Worm (Caenorhabditis elegans) whole organism, L1 larva: ENCODE data around the gene K10B4.3.
A peak's percentile ranks its signal among the peaks of the same experiment; 100 is the strongest.

ENCODE experiments used
- C34B4.2 ChIP-seq: sonication (generic microtip); optimal IDR thresholded peaks from 2 replicates; lab custom pipeline; 2017; ENCODE audit warnings: mild to moderate bottlenecking, missing genetic modification characterization, missing compliant biosample characterization
- Y116A8C.19 ChIP-seq: sonication (generic microtip); optimal IDR thresholded peaks from 2 replicates; lab custom pipeline; 2016; ENCODE audit warnings: missing compliant biosample characterization, missing genetic modification characterization, borderline replicate concordance
- aly-2 ChIP-seq: fragments of 150-350 bp; optimal IDR thresholded peaks from 2 replicates; lab custom pipeline; 2014; ENCODE audit warnings: missing biosample characterization, missing genetic modification characterization
- blmp-1 ChIP-seq: fragments of 150-350 bp; optimal IDR thresholded peaks from 2 replicates; lab custom pipeline; 2014; ENCODE audit warnings: missing biosample characterization, missing genetic modification characterization
- ceh-63 ChIP-seq: fragments of 200-800 bp; sonication (Bioruptor generic); optimal IDR thresholded peaks from 2 replicates; lab custom pipeline; 2018; ENCODE audit warnings: mild to moderate bottlenecking, missing genetic modification characterization, missing compliant biosample characterization
- ceh-8 ChIP-seq: fragments of 200-800 bp; sonication (Bioruptor generic); optimal IDR thresholded peaks from 2 replicates; lab custom pipeline; 2018; ENCODE audit warnings: mild to moderate bottlenecking, missing genetic modification characterization, moderate library complexity, missing compliant biosample characterization
- ceh-82 ChIP-seq, 3 experiments: fragments of 150-350 bp in 1 of 3; sonication (generic microtip) in 2 of 3; optimal IDR thresholded peaks; 2 replicates each; lab custom pipeline; 2014 to 2017; ENCODE audit warnings: missing biosample characterization in 3 of 3, missing genetic modification characterization in 3 of 3
- ceh-88 ChIP-seq: fragments of 200-800 bp; sonication (Bioruptor generic); IDR thresholded peaks from 2 replicates; pipeline ENCODE4 v1.3.6; 2022; ENCODE audit warnings: missing genetic modification characterization, missing compliant biosample characterization
- ces-1 ChIP-seq: fragments of 150-350 bp; optimal IDR thresholded peaks from 2 replicates; lab custom pipeline; 2014; ENCODE audit warnings: missing biosample characterization, missing genetic modification reagents, missing genetic modification characterization
- dsc-1 ChIP-seq: sonication (generic microtip); optimal IDR thresholded peaks from 2 replicates; lab custom pipeline; 2016; ENCODE audit warnings: mild to moderate bottlenecking, missing genetic modification characterization, missing compliant biosample characterization
- efl-1 ChIP-seq, 4 experiments: fragments of 150-350 bp; optimal IDR thresholded peaks in 3 of 4; peaks in 1 of 4; 1 replicate in 1 of 4; 2 replicates in 3 of 4; lab custom pipeline; 2014; ENCODE audit warnings: missing biosample characterization in 2 of 4, missing genetic modification characterization in 2 of 4, missing genetic modification reagents in 2 of 4
- efl-3 ChIP-seq: fragments of 200-800 bp; sonication (Bioruptor generic); optimal IDR thresholded peaks from 2 replicates; lab custom pipeline; 2018; ENCODE audit warnings: mild to moderate bottlenecking, missing genetic modification characterization, missing compliant biosample characterization
- elt-2 ChIP-seq: sonication (generic microtip); optimal IDR thresholded peaks from 2 replicates; lab custom pipeline; 2016; ENCODE audit warnings: missing genetic modification characterization, mild to moderate bottlenecking, inconsistent platforms, missing compliant biosample characterization, missing genetic modification reagents
- elt-3 ChIP-seq, 6 experiments: fragments of 150-350 bp in 1 of 6; sonication (generic microtip); optimal IDR thresholded peaks; 2 replicates each; lab custom pipeline; 2017 to 2018; ENCODE audit warnings: missing biosample characterization in 6 of 6, missing genetic modification characterization in 6 of 6, inconsistent platforms in 1 of 6
- fkh-10 ChIP-seq: sonication (generic microtip); optimal IDR thresholded peaks from 2 replicates; lab custom pipeline; 2017; ENCODE audit warnings: missing biosample characterization, missing genetic modification reagents, missing genetic modification characterization
- fkh-4 ChIP-seq: sonication (generic microtip); optimal IDR thresholded peaks from 2 replicates; lab custom pipeline; 2016; ENCODE audit warnings: missing compliant biosample characterization, missing genetic modification characterization, borderline replicate concordance
- fkh-8 ChIP-seq: sonication (generic microtip); optimal IDR thresholded peaks from 2 replicates; lab custom pipeline; 2016; ENCODE audit warnings: mild to moderate bottlenecking, missing genetic modification characterization, missing compliant biosample characterization
- hlh-4 ChIP-seq: sonication (generic microtip); optimal IDR thresholded peaks from 2 replicates; lab custom pipeline; 2016; ENCODE audit warnings: mild to moderate bottlenecking, missing genetic modification characterization, missing compliant biosample characterization
- isw-1 ChIP-seq: fragments of 200-800 bp; sonication (Bioruptor generic); IDR thresholded peaks from 2 replicates; pipeline ENCODE4 v1.3.6; 2022; ENCODE audit warnings: missing genetic modification characterization, missing compliant biosample characterization
- jun-1 ChIP-seq: fragments of 150-350 bp; optimal IDR thresholded peaks from 2 replicates; lab custom pipeline; 2014; ENCODE audit warnings: missing biosample characterization, missing genetic modification reagents, missing genetic modification characterization
- lin-14 ChIP-seq: fragments of 200-800 bp; sonication (Bioruptor generic); optimal IDR thresholded peaks from 2 replicates; lab custom pipeline; 2018; ENCODE audit warnings: mild to moderate bottlenecking, missing genetic modification characterization, moderate library complexity, missing compliant biosample characterization
- lin-15B ChIP-seq: fragments of 150-350 bp; sonication (generic microtip); optimal IDR thresholded peaks from 3 replicates; lab custom pipeline; 2014; ENCODE audit warnings: missing biosample characterization, missing genetic modification characterization
- lin-35 ChIP-seq, 2 experiments: fragments of 150-350 bp; optimal IDR thresholded peaks; 2 replicates each; lab custom pipeline; 2014; ENCODE audit warnings: missing biosample characterization in 2 of 2, missing genetic modification characterization in 2 of 2, missing genetic modification reagents in 2 of 2
- lin-39 ChIP-seq: fragments of 150-350 bp; optimal IDR thresholded peaks from 2 replicates; lab custom pipeline; 2014; ENCODE audit warnings: missing biosample characterization, missing genetic modification reagents, missing genetic modification characterization
- lsy-2 ChIP-seq, 2 experiments: fragments of 150-350 bp; optimal IDR thresholded peaks; 2 replicates each; lab custom pipeline; 2014; ENCODE audit warnings: missing biosample characterization in 2 of 2, missing genetic modification characterization in 2 of 2
- mdl-1 ChIP-seq, 2 experiments: fragments of 150-350 bp; optimal IDR thresholded peaks; 2 replicates each; lab custom pipeline; 2014 to 2017; ENCODE audit warnings: missing biosample characterization in 2 of 2, missing genetic modification characterization in 2 of 2, inconsistent platforms in 1 of 2
- mef-2 ChIP-seq: fragments of 150-350 bp; optimal IDR thresholded peaks from 2 replicates; lab custom pipeline; 2014; ENCODE audit warnings: missing biosample characterization, missing genetic modification characterization
- nhr-12 ChIP-seq: sonication (generic microtip); optimal IDR thresholded peaks from 2 replicates; lab custom pipeline; 2017; ENCODE audit warnings: missing biosample characterization, missing genetic modification characterization
- nhr-19 ChIP-seq: fragments of 200-800 bp; sonication (Bioruptor generic); conservative IDR thresholded peaks from 2 replicates; pipeline ENCODE4 v1.3.6; 2022; ENCODE audit warnings: missing genetic modification characterization, missing compliant biosample characterization
- nhr-20 ChIP-seq: sonication (generic microtip); optimal IDR thresholded peaks from 2 replicates; lab custom pipeline; 2016; ENCODE audit warnings: mild to moderate bottlenecking, missing genetic modification characterization, missing compliant biosample characterization
- nhr-237 ChIP-seq: fragments of 150-350 bp; optimal IDR thresholded peaks from 2 replicates; lab custom pipeline; 2014; ENCODE audit warnings: missing biosample characterization, missing genetic modification characterization
- nhr-47 ChIP-seq: sonication (generic microtip); optimal IDR thresholded peaks from 2 replicates; lab custom pipeline; 2016; ENCODE audit warnings: mild to moderate bottlenecking, missing genetic modification characterization, moderate library complexity, missing compliant biosample characterization
- nhr-76 ChIP-seq: sonication (generic microtip); optimal IDR thresholded peaks from 2 replicates; lab custom pipeline; 2017; ENCODE audit warnings: missing biosample characterization, missing genetic modification characterization
- nhr-77 ChIP-seq: fragments of 150-350 bp; optimal IDR thresholded peaks from 2 replicates; lab custom pipeline; 2014; ENCODE audit warnings: missing biosample characterization, missing genetic modification characterization
- pag-3 ChIP-seq: sonication (generic microtip); optimal IDR thresholded peaks from 2 replicates; lab custom pipeline; 2017; ENCODE audit warnings: missing genetic modification characterization, mild to moderate bottlenecking, missing compliant biosample characterization, antibody characterized with exemption, borderline replicate concordance; ENCODE audit not compliant: insufficient read depth
- rnt-1 ChIP-seq: sonication (generic microtip); optimal IDR thresholded peaks from 2 replicates; lab custom pipeline; 2016; ENCODE audit warnings: mild to moderate bottlenecking, missing genetic modification characterization, moderate library complexity, missing compliant biosample characterization
- snpc-4 ChIP-seq: fragments of 150-350 bp; optimal IDR thresholded peaks from 2 replicates; lab custom pipeline; 2014; ENCODE audit warnings: missing biosample characterization, missing genetic modification characterization
- sptf-1 ChIP-seq: fragments of 150-350 bp; optimal IDR thresholded peaks from 2 replicates; lab custom pipeline; 2014; ENCODE audit warnings: missing biosample characterization, missing genetic modification characterization
- tlp-1 ChIP-seq: fragments of 150-350 bp; optimal IDR thresholded peaks from 2 replicates; lab custom pipeline; 2014; ENCODE audit warnings: missing biosample characterization, missing genetic modification characterization
- unc-130 ChIP-seq: fragments of 150-350 bp; optimal IDR thresholded peaks from 2 replicates; lab custom pipeline; 2017; ENCODE audit warnings: missing biosample characterization, missing genetic modification characterization, inconsistent platforms
- unc-62 ChIP-seq: fragments of 150-350 bp; optimal IDR thresholded peaks from 2 replicates; lab custom pipeline; 2014; ENCODE audit warnings: missing biosample characterization, missing genetic modification reagents, missing genetic modification characterization
- unc-86 ChIP-seq: sonication (generic microtip); optimal IDR thresholded peaks from 2 replicates; lab custom pipeline; 2016; ENCODE audit warnings: missing genetic modification characterization, missing compliant biosample characterization
- unc-98 ChIP-seq: fragments of 200-800 bp; sonication (Bioruptor generic); IDR thresholded peaks from 2 replicates; pipeline ENCODE4 v1.3.6; 2022; ENCODE audit warnings: missing genetic modification characterization, missing compliant biosample characterization
- xbp-1 ChIP-seq: sonication (generic microtip); optimal IDR thresholded peaks from 2 replicates; lab custom pipeline; 2016; ENCODE audit warnings: missing genetic modification characterization, missing compliant biosample characterization
- ztf-11 ChIP-seq, 2 experiments: sonication (generic microtip); optimal IDR thresholded peaks; 2 replicates each; lab custom pipeline; 2016 to 2017; ENCODE audit warnings: missing genetic modification characterization in 2 of 2, missing biosample characterization in 1 of 2, missing compliant biosample characterization in 1 of 2
- ztf-4 ChIP-seq: fragments of 150-350 bp; optimal IDR thresholded peaks from 2 replicates; lab custom pipeline; 2014; ENCODE audit warnings: missing biosample characterization, missing genetic modification characterization

K10B4.3 gene

DNA sequence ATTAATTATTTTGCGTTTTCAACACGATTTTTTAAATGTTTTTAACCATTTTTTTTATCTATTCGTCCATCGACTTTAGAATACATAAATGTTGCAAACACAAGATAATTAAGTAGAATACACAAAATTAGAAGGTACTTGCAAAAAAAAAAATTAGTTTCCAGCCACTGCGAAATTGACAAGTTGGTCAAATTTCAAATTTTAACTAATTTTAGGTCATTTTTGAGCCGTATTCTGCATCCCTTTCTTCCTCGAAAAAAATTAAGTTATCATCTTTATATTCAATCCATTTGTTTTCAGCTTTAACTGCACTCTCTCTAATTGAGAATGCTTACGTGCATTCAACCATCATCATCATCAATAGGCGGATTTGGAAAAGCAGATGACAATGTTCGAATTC is 51.7 kb downstream of the K10B4.3 start, which contains the start of gene egl-26:
Gene egl-26 (plus strand): TSS at position 301 of the 400 bp plus-strand sequence.
- no peak for TF ChIP-seq fkh-8
- no peak for TF ChIP-seq ztf-4 (tag; lab: Kevin White, UChicago)
- TF ChIP-seq nhr-237, result no peak
- TF ChIP-seq lin-39, result no peak
- TF ChIP-seq ceh-8, result no peak
- TF ChIP-seq ceh-82 (tag; optimal IDR thresholded peaks at IDR 0.05; lab: Kevin White, UChicago), result no peak
- TF ChIP-seq Y116A8C.19, result no peak
- no peak for TF ChIP-seq unc-86
- TF ChIP-seq nhr-12 (tag; lab: Kevin White, UChicago), result no peak
- no peak for TF ChIP-seq isw-1 (GFP tag; lab: Robert Waterston, UW)
- TF ChIP-seq efl-1 (optimal IDR thresholded peaks at IDR 0.05; lab: Kevin White, UChicago), result no peak
- TF ChIP-seq efl-1 (GFP tag; optimal IDR thresholded peaks at IDR 0.05 in 1 of 2; lab: Kevin White, UChicago), result no peak

DNA sequence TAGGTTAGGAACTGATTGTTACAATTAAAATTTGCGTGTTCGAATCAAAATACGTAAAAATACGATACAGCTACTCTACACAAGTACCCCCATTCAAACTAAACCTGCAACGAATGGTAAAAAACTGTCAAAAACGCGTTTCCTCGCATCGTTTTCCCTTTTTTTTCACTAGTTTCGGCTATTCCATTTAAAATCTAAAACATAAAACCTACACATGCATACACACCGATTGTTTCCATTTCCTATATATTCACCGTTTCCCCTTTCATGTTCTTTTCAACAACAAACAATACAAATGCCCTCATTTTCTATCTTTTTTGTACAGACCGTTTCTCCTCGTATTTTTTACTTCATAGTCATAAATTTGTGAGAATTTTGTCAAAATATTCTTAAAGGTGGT is 52.3 kb downstream of the K10B4.3 start:
- peak; percentile 72 for TF ChIP-seq blmp-1
- TF ChIP-seq aly-2 (tag; lab: Kevin White, UChicago), result no peak
- TF ChIP-seq jun-1 (tag; lab: Kevin White, UChicago), result no peak
- TF ChIP-seq nhr-20 (tag; lab: Kevin White, UChicago), result no peak
- TF ChIP-seq nhr-77, result no peak
- TF ChIP-seq unc-130 (tag; lab: Kevin White, UChicago), result no peak
- TF ChIP-seq xbp-1 (tag; lab: Kevin White, UChicago), result no peak
- no peak for TF ChIP-seq efl-1 (optimal IDR thresholded peaks at IDR 0.05; lab: Kevin White, UChicago)
- no peak for TF ChIP-seq efl-1 (GFP tag; optimal IDR thresholded peaks at IDR 0.05 in 1 of 2; lab: Kevin White, UChicago)

DNA sequence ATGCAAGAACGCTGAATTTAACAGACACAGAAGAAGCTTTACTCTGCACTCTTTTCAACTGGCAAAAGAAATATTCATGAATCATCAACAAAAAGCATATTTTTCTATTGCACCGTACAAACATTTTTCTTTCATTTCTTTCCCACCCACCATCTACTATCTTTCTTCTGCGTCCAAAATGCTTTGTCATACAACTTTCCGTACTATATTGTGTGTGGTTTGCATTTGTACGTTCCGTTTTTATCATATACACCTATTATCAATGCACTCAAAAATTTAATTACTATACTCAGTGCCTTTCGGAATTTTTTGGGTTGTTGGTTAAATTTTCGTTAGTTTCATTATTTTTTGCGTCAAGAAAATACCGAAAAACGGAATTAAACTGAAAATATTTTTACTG is 53.4 kb downstream of the K10B4.3 start:
- no peak for TF ChIP-seq C34B4.2 (tag; lab: Kevin White, UChicago)
- no peak for TF ChIP-seq ces-1
- TF ChIP-seq nhr-47, result no peak
- TF ChIP-seq hlh-4 (tag; lab: Kevin White, UChicago), result no peak
- no peak for TF ChIP-seq lin-39
- TF ChIP-seq Y116A8C.19, result no peak
- no peak for TF ChIP-seq elt-2 (tag; lab: Kevin White, UChicago)

DNA sequence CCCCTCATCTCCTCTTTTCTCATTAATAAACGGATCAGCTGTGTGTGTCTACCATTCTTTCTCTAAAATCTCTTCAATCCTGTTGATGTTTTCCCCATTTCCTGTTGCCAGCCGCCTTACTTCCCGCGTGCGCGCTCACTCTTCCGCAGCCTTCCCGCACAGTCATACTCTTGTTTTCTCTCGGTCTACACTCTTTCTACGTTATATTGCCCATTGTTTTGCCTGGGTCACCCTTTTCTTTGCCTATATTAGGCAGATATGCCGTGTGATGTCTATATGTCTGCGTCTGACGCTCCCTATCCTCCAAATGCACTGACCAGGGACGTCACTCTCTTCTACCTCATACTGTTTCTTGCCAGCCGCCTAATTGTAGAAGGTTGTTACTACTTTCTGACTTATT is 54.7 kb downstream of the K10B4.3 start:
- TF ChIP-seq rnt-1 (tag; lab: Kevin White, UChicago), result no peak
- no peak for TF ChIP-seq tlp-1 (tag; lab: Kevin White, UChicago)
- TF ChIP-seq unc-98, result no peak
- TF ChIP-seq fkh-8, result no peak
- peak; percentile 88 for TF ChIP-seq blmp-1
- TF ChIP-seq nhr-47, result peak; percentile 54
- TF ChIP-seq lin-39, result no peak
- TF ChIP-seq mdl-1 (tag; optimal IDR thresholded peaks at IDR 0.05; lab: Kevin White, UChicago), result peak in 1 of 2 experiments; percentile 55
- TF ChIP-seq dsc-1 (tag; lab: Kevin White, UChicago), result no peak
- TF ChIP-seq nhr-76 (tag; lab: Kevin White, UChicago), result no peak
- TF ChIP-seq sptf-1 (tag; lab: Kevin White, UChicago), result no peak
- TF ChIP-seq ztf-4 (tag; lab: Kevin White, UChicago), result peak; percentile 21
- TF ChIP-seq mef-2 (tag; lab: Kevin White, UChicago), result no peak
- no peak for TF ChIP-seq nhr-12 (tag; lab: Kevin White, UChicago)
- TF ChIP-seq unc-62 (GFP tag; lab: Kevin White, UChicago), result no peak
- no peak for TF ChIP-seq snpc-4 (tag; lab: Kevin White, UChicago)
- peak; percentile 27 to 38 for TF ChIP-seq efl-1 (optimal IDR thresholded peaks at IDR 0.05; lab: Kevin White, UChicago)
- no peak for TF ChIP-seq efl-1 (GFP tag; optimal IDR thresholded peaks at IDR 0.05 in 1 of 2; lab: Kevin White, UChicago)
- no peak for TF ChIP-seq efl-3
- no peak for TF ChIP-seq ceh-88 (GFP tag; lab: Robert Waterston, UW)
- peak; percentile 80 for TF ChIP-seq lin-14 (GFP tag; lab: Kevin White, UChicago)
- no peak for TF ChIP-seq fkh-10
- no peak for TF ChIP-seq nhr-77
- TF ChIP-seq lsy-2 (tag; optimal IDR thresholded peaks at IDR 0.05; lab: Kevin White, UChicago), result peak in 1 of 2 experiments; percentile 61
- peak; percentile 49 for TF ChIP-seq pag-3 (tag; lab: Kevin White, UChicago)
- TF ChIP-seq ceh-63 (GFP tag; lab: Kevin White, UChicago), result no peak
- no peak for TF ChIP-seq nhr-19 (GFP tag; lab: Robert Waterston, UW)
- no peak for TF ChIP-seq lin-15B (tag; lab: Kevin White, UChicago)
- TF ChIP-seq ztf-11 (tag; optimal IDR thresholded peaks at IDR 0.05; lab: Kevin White, UChicago), result no peak
- TF ChIP-seq xbp-1 (tag; lab: Kevin White, UChicago), result no peak
- no peak for TF ChIP-seq fkh-4
- peak in 1 of 2 experiments; percentile 62 for TF ChIP-seq lin-35 (GFP tag; optimal IDR thresholded peaks at IDR 0.05; lab: Kevin White, UChicago)
- TF ChIP-seq elt-3 (tag; optimal IDR thresholded peaks at IDR 0.05; lab: Kevin White, UChicago), result peak in 3 of 6 experiments; percentile 41 to 63 (median 47)
